Worm (Caenorhabditis elegans) whole organism, L4 larva: Measurements from ENCODE around the gene B0563.9.

Experiments used
- F10B5.3 ChIP-seq: sonication (generic microtip); optimal IDR thresholded peaks from 2 replicates; lab custom pipeline; 2016; ENCODE audit warnings: mild to moderate bottlenecking, missing genetic modification characterization, missing compliant biosample characterization
- F26F4.8 ChIP-seq: fragments of 200-800 bp; sonication (Bioruptor generic); conservative IDR thresholded peaks from 2 replicates; pipeline ENCODE4 v1.3.6; 2022; ENCODE audit warnings: missing genetic modification characterization, missing compliant biosample characterization
- F44E2.7 ChIP-seq: fragments of 200-800 bp; sonication (Bioruptor generic); IDR thresholded peaks from 2 replicates; pipeline ENCODE4 v2.1.2; 2022; ENCODE audit warnings: missing genetic modification characterization, missing compliant biosample characterization
- F49E8.2 ChIP-seq: sonication (generic microtip); optimal IDR thresholded peaks from 2 replicates; lab custom pipeline; 2016; ENCODE audit warnings: missing compliant biosample characterization, mild to moderate bottlenecking, missing genetic modification characterization, borderline replicate concordance
- T20F7.1 ChIP-seq: fragments of 200-800 bp; sonication (Bioruptor generic); optimal IDR thresholded peaks from 2 replicates; lab custom pipeline; 2018; ENCODE audit warnings: mild to moderate bottlenecking, missing genetic modification characterization, missing compliant biosample characterization
- T26A8.4 ChIP-seq: fragments of 200-800 bp; sonication (Bioruptor generic); IDR thresholded peaks from 2 replicates; pipeline ENCODE4 v1.3.6; 2022; ENCODE audit warnings: missing genetic modification characterization, missing compliant biosample characterization
- Y105C5A.15 ChIP-seq: fragments of 200-800 bp; sonication (Bioruptor generic); IDR thresholded peaks from 2 replicates; pipeline ENCODE4 v1.3.6; 2022; ENCODE audit warnings: missing genetic modification characterization, missing compliant biosample characterization
- Y48G9A.11 ChIP-seq: fragments of 200-800 bp; sonication (Bioruptor generic); IDR thresholded peaks from 2 replicates; pipeline ENCODE4 v1.3.6; 2022; ENCODE audit warnings: missing genetic modification reagents, missing genetic modification characterization, missing compliant biosample characterization
- Y5F2A.4 ChIP-seq: fragments of 200-800 bp; sonication (Bioruptor generic); optimal IDR thresholded peaks from 2 replicates; lab custom pipeline; 2018; ENCODE audit warnings: mild to moderate bottlenecking, missing genetic modification characterization, missing compliant biosample characterization
- Y75B8A.6 ChIP-seq: fragments of 200-800 bp; sonication (Bioruptor generic); IDR thresholded peaks from 2 replicates; pipeline ENCODE4 v1.3.6; 2022; ENCODE audit warnings: missing genetic modification reagents, missing genetic modification characterization, missing compliant biosample characterization
- aha-1 ChIP-seq: fragments of 150-350 bp; peaks from one replicate; lab custom pipeline; 2014; ENCODE audit warnings: missing biosample characterization, missing genetic modification characterization
- attf-4 ChIP-seq: sonication (generic microtip); optimal IDR thresholded peaks from 3 replicates; lab custom pipeline; 2017; ENCODE audit warnings: missing biosample characterization, missing genetic modification characterization
- ceh-20 ChIP-seq: fragments of 200-800 bp; sonication (Bioruptor generic); IDR thresholded peaks from 2 replicates; pipeline ENCODE4 v1.3.6; 2022; ENCODE audit warnings: missing genetic modification reagents, missing genetic modification characterization, missing compliant biosample characterization
- ceh-28 ChIP-seq: fragments of 150-350 bp; optimal IDR thresholded peaks from 2 replicates; lab custom pipeline; 2014; ENCODE audit warnings: missing biosample characterization, missing genetic modification reagents, missing genetic modification characterization
- ceh-44 ChIP-seq: fragments of 200-800 bp; sonication (Bioruptor generic); IDR thresholded peaks from 2 replicates; pipeline ENCODE4 v1.3.6; 2022; ENCODE audit warnings: missing genetic modification reagents, missing genetic modification characterization, missing compliant biosample characterization
- cey-2 ChIP-seq: sonication (generic microtip); optimal IDR thresholded peaks from 3 replicates; lab custom pipeline; 2017; ENCODE audit warnings: missing genetic modification characterization, mild to moderate bottlenecking, missing compliant biosample characterization, antibody characterized with exemption, borderline replicate concordance; ENCODE audit not compliant: insufficient read depth
- ctbp-1 ChIP-seq: fragments of 200-800 bp; sonication (Bioruptor generic); IDR thresholded peaks from 2 replicates; pipeline ENCODE4 v1.3.6; 2022; ENCODE audit warnings: missing genetic modification reagents, missing genetic modification characterization, missing compliant biosample characterization
- dpl-1 ChIP-seq: fragments of 150-350 bp; optimal IDR thresholded peaks from 2 replicates; lab custom pipeline; 2014; ENCODE audit warnings: missing biosample characterization, missing genetic modification reagents, missing genetic modification characterization
- dve-1 ChIP-seq: sonication (generic microtip); optimal IDR thresholded peaks from 2 replicates; lab custom pipeline; 2017; ENCODE audit warnings: antibody characterized with exemption, mild to moderate bottlenecking, missing genetic modification characterization, missing compliant biosample characterization; ENCODE audit not compliant: insufficient read depth
- lim-7 ChIP-seq: fragments of 200-800 bp; sonication (Bioruptor generic); IDR thresholded peaks from 2 replicates; pipeline ENCODE4 v1.3.6; 2022; ENCODE audit warnings: missing genetic modification characterization, missing compliant biosample characterization
- lin-29 ChIP-seq: fragments of 200-800 bp; sonication (Bioruptor generic); IDR thresholded peaks from 2 replicates; pipeline ENCODE4 v1.3.6; 2022; ENCODE audit warnings: missing genetic modification reagents, missing genetic modification characterization, missing compliant biosample characterization
- madf-5 ChIP-seq, 2 experiments: fragments of 200-800 bp; sonication (Bioruptor generic); IDR thresholded peaks; 2 replicates each; pipeline ENCODE4 v1.3.6; 2022; ENCODE audit warnings: missing compliant biosample characterization in 2 of 2, missing genetic modification characterization in 2 of 2
- mes-2 ChIP-seq: sonication (generic microtip); optimal IDR thresholded peaks from 2 replicates; lab custom pipeline; 2016; ENCODE audit warnings: missing genotype, mild to moderate bottlenecking, missing genetic modification characterization, missing compliant biosample characterization; ENCODE audit not compliant: poor library complexity, severe bottlenecking
- mxl-3 ChIP-seq: fragments of 200-800 bp; sonication (Bioruptor generic); optimal IDR thresholded peaks from 2 replicates; lab custom pipeline; 2018; ENCODE audit warnings: mild to moderate bottlenecking, missing genetic modification characterization, missing compliant biosample characterization
- nhr-237 ChIP-seq: sonication (generic microtip); optimal IDR thresholded peaks from 2 replicates; lab custom pipeline; 2017; ENCODE audit warnings: missing biosample characterization, missing genetic modification characterization
- nhr-25 ChIP-seq: sonication (generic microtip); optimal IDR thresholded peaks from 2 replicates; lab custom pipeline; 2017; ENCODE audit warnings: missing genetic modification characterization, mild to moderate bottlenecking, missing compliant biosample characterization, antibody characterized with exemption, moderate library complexity, borderline replicate concordance; ENCODE audit not compliant: insufficient read depth
- nhr-42 ChIP-seq: fragments of 200-800 bp; sonication (Bioruptor generic); IDR thresholded peaks from 2 replicates; pipeline ENCODE4 v1.3.6; 2022; ENCODE audit warnings: missing genetic modification characterization, missing compliant biosample characterization
- nhr-6 ChIP-seq: fragments of 150-350 bp; optimal IDR thresholded peaks from 2 replicates; lab custom pipeline; 2014; ENCODE audit warnings: missing biosample characterization, missing genetic modification characterization
- pha-4 ChIP-seq, 2 experiments: fragments of 150-350 bp in 1 of 2; fragments of 200-800 bp in 1 of 2; sonication (Bioruptor generic) in 1 of 2; IDR thresholded peaks in 1 of 2; optimal IDR thresholded peaks in 1 of 2; 2 replicates each; pipeline versions ENCODE4 v1.3.6 to Lab custom; 2014 to 2022; ENCODE audit warnings: missing genetic modification characterization in 2 of 2, missing genetic modification reagents in 2 of 2, missing biosample characterization in 1 of 2, missing compliant biosample characterization in 1 of 2
- sdz-12 ChIP-seq: fragments of 200-800 bp; sonication (Bioruptor generic); optimal IDR thresholded peaks from 2 replicates; lab custom pipeline; 2018; ENCODE audit warnings: mild to moderate bottlenecking, missing genetic modification characterization, missing compliant biosample characterization
- set-16 ChIP-seq: fragments of 200-800 bp; sonication (Bioruptor generic); IDR thresholded peaks from 2 replicates; pipeline ENCODE4 v1.3.6; 2022; ENCODE audit warnings: missing genetic modification reagents, missing genetic modification characterization, missing compliant biosample characterization
- skn-1 ChIP-seq: fragments of 150-350 bp; optimal IDR thresholded peaks from 2 replicates; lab custom pipeline; 2014; ENCODE audit warnings: missing biosample characterization, missing genetic modification characterization
- snpc-1.2 ChIP-seq: fragments of 200-800 bp; sonication (Bioruptor generic); IDR thresholded peaks from 2 replicates; pipeline ENCODE4 v1.3.6; 2022; ENCODE audit warnings: missing genetic modification reagents, missing genetic modification characterization, missing compliant biosample characterization
- spr-3 ChIP-seq: fragments of 200-800 bp; sonication (Bioruptor generic); optimal IDR thresholded peaks from 2 replicates; lab custom pipeline; 2018; ENCODE audit warnings: mild to moderate bottlenecking, missing genetic modification characterization, missing compliant biosample characterization
- unc-130 ChIP-seq: sonication (generic microtip); optimal IDR thresholded peaks from 2 replicates; lab custom pipeline; 2016; ENCODE audit warnings: missing genetic modification reagents, missing genetic modification characterization, missing compliant biosample characterization
- unc-39 ChIP-seq: sonication (generic microtip); optimal IDR thresholded peaks from 2 replicates; lab custom pipeline; 2017; ENCODE audit warnings: missing biosample characterization, missing genetic modification characterization
- unc-62 ChIP-seq, 3 experiments: fragments of 150-350 bp in 1 of 3; sonication (generic microtip); optimal IDR thresholded peaks in 2 of 3; peaks in 1 of 3; 1 replicate in 1 of 3; 2 replicates in 2 of 3; lab custom pipeline; 2014 to 2017; ENCODE audit warnings: missing biosample characterization in 3 of 3, missing genetic modification characterization in 3 of 3, missing genetic modification reagents in 3 of 3, missing genotype in 1 of 3
- zip-11 ChIP-seq: fragments of 200-800 bp; sonication (Bioruptor generic); IDR thresholded peaks from 2 replicates; pipeline ENCODE4 v1.3.6; 2022; ENCODE audit warnings: missing genetic modification characterization, missing compliant biosample characterization

Gene B0563.9

ce11 chrX:9183836-9184235, 15.5 kb downstream of the B0563.9 start, which contains the start of gene Y81B9A.2:
TSS of gene Y81B9A.2 (plus strand) at chrX:9184136.
- TF ChIP-seq nhr-25 = no peak
- no peak for TF ChIP-seq F26F4.8 (GFP tag; lab: Robert Waterston, UW)
- TF ChIP-seq skn-1 (tag; lab: Kevin White, UChicago) = no peak
- TF ChIP-seq nhr-42 = no peak
- TF ChIP-seq zip-11 (GFP tag; lab: Robert Waterston, UW) = no peak
- TF ChIP-seq unc-39 (tag; lab: Kevin White, UChicago) = no peak
- no peak for TF ChIP-seq cey-2 (tag; lab: Kevin White, UChicago)
- no peak for TF ChIP-seq dpl-1
- TF ChIP-seq F44E2.7 (GFP tag; lab: Robert Waterston, UW) = no peak
- TF ChIP-seq pha-4 (GFP tag; IDR thresholded peaks at IDR 0.05; lab: Robert Waterston, UW) = no peak
- TF ChIP-seq pha-4 (tag; optimal IDR thresholded peaks at IDR 0.05; lab: Kevin White, UChicago) = no peak
- no peak for TF ChIP-seq madf-5 (GFP tag; IDR thresholded peaks at IDR 0.05; lab: Robert Waterston, UW)
- TF ChIP-seq ctbp-1 (GFP tag; lab: Robert Waterston, UW) = no peak
- TF ChIP-seq sdz-12 (GFP tag; lab: Kevin White, UChicago) = no peak
- no peak for TF ChIP-seq unc-130 (GFP tag; lab: Kevin White, UChicago)
- no peak for TF ChIP-seq mxl-3 (GFP tag; lab: Kevin White, UChicago)
- TF ChIP-seq T26A8.4 = no peak
- TF ChIP-seq Y75B8A.6 = no peak
- TF ChIP-seq T20F7.1 (GFP tag; lab: Kevin White, UChicago) = no peak
- TF ChIP-seq F10B5.3 (tag; lab: Kevin White, UChicago) = no peak
- no peak for TF ChIP-seq mes-2 (tag; lab: Kevin White, UChicago)

DNA sequence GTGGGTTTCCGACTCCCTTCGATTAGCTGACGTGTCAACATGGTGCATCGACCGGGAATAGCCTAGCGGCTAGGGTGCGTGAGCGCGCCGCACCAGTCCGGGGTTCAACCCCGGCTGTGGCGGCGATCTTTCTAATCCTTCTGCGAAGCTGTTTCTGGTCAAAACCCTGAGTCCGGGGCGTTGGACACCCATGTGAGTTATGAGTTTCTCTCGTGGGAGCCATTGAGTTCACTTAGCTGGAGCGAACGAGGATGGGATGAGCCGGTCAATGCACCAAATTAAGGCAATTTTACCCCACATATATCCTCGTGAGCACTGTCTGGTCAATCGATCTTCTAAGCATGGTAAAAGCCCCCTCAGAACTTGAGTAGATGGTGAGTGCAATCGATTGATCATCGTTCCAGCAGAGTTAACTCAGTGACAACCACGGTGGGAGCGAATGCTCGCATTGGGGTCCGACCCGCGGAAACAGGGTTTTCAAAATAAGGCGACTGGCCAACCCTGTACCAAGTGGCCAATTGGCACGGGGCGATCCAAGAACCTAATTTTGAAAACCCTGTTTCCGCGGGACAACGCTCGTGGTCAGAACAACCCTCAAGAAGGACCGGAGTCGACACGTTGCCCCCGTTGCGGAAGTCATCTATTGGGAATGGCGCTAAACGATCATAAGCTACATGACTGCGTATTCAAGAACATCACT, 23.6 kb downstream of the B0563.9 start, which contains the start of gene Y81B9A.1:
Y81B9A.1 (plus strand) TSS at position 650 of the 700 bp plus-strand sequence.
- TF ChIP-seq dve-1 (tag; lab: Kevin White, UChicago) (no peak), snpc-1.2 (GFP tag; lab: Robert Waterston, UW) (peak; percentile 43; the same call in 1 of the 2 replicates), Y48G9A.11 (GFP tag; lab: Robert Waterston, UW) (0 out of 2 replicates have a peak, but pooled peaks have one; percentile 12), set-16 (GFP tag; lab: Robert Waterston, UW) (peak; percentile 84), ceh-44 (GFP tag; lab: Robert Waterston, UW) (peak; percentile 76), lim-7 (0 out of 2 replicates have a peak, but pooled peaks have one; percentile 15), aha-1 (tag; lab: Kevin White, UChicago) (no peak), unc-130 (GFP tag; lab: Kevin White, UChicago) (no peak), nhr-6 (tag; lab: Kevin White, UChicago) (no peak), ceh-20 (GFP tag; lab: Robert Waterston, UW) (no peak)

DNA sequence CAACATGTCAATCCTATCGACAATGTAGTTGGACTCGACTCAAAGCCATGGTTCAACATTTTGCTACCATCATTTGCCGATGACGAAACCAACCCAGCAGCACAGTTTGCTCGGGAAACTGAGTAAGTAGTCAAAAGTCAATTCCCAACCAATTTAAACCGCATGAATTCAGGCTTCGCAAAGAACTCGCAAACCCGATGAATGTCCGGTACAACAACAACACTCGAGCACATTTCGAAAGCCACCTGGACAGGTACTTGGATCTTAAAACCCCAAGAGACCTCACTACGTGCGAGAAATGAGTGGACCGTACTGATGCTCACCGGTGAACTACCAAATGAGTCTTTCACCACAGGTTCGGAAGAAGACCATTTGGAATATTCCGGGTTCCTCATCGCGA, 25.7 kb downstream of the B0563.9 start:
- TF ChIP-seq attf-4 (no peak), ceh-20 (GFP tag; lab: Robert Waterston, UW) (no peak), nhr-237 (no peak), ceh-28 (tag; lab: Kevin White, UChicago) (no peak), lin-29 (no peak), aha-1 (tag; lab: Kevin White, UChicago) (peak; percentile 93), unc-62 (GFP tag; optimal IDR thresholded peaks at IDR 0.05 in 1 of 2; lab: Kevin White, UChicago) (peak in 1 of 2 experiments; percentile 70), unc-62 (tag; optimal IDR thresholded peaks at IDR 0.05; lab: Kevin White, UChicago) (no peak), spr-3 (GFP tag; lab: Kevin White, UChicago) (no peak), Y5F2A.4 (no peak), set-16 (GFP tag; lab: Robert Waterston, UW) (no peak), F49E8.2 (tag; lab: Kevin White, UChicago) (no peak), Y105C5A.15 (GFP tag; lab: Robert Waterston, UW) (no peak), Y75B8A.6 (no peak), lim-7 (no peak)
